Worm (Caenorhabditis elegans) whole organism, L4 larva: ENCODE results near the gene his-48.

Experiments
- F26F4.8 ChIP-seq: fragments of 200-800 bp; sonication (Bioruptor generic); conservative IDR thresholded peaks from 2 replicates; pipeline ENCODE4 v1.3.6; 2022; ENCODE audit warnings: missing genetic modification characterization, missing compliant biosample characterization
- ZK337.2 ChIP-seq: fragments of 200-800 bp; sonication (Bioruptor generic); IDR thresholded peaks from 2 replicates; pipeline ENCODE4 v1.3.6; 2022; ENCODE audit warnings: missing genetic modification reagents, missing genetic modification characterization, missing compliant biosample characterization
- aha-1 ChIP-seq: fragments of 150-350 bp; peaks from one replicate; lab custom pipeline; 2014; ENCODE audit warnings: missing biosample characterization, missing genetic modification characterization
- ceh-20 ChIP-seq: fragments of 200-800 bp; sonication (Bioruptor generic); IDR thresholded peaks from 2 replicates; pipeline ENCODE4 v1.3.6; 2022; ENCODE audit warnings: missing genetic modification reagents, missing genetic modification characterization, missing compliant biosample characterization
- ceh-28 ChIP-seq: fragments of 150-350 bp; optimal IDR thresholded peaks from 2 replicates; lab custom pipeline; 2014; ENCODE audit warnings: missing biosample characterization, missing genetic modification reagents, missing genetic modification characterization
- ceh-82 ChIP-seq: sonication (generic microtip); optimal IDR thresholded peaks from 2 replicates; lab custom pipeline; 2017; ENCODE audit warnings: missing biosample characterization, missing genetic modification characterization
- ctbp-1 ChIP-seq: fragments of 200-800 bp; sonication (Bioruptor generic); IDR thresholded peaks from 2 replicates; pipeline ENCODE4 v1.3.6; 2022; ENCODE audit warnings: missing genetic modification reagents, missing genetic modification characterization, missing compliant biosample characterization
- daf-16 ChIP-seq, 3 experiments: sonication (generic microtip); optimal IDR thresholded peaks; 2 replicates each; lab custom pipeline; 2016 to 2017; ENCODE audit warnings: missing genetic modification characterization in 3 of 3, missing genetic modification reagents in 3 of 3, mild to moderate bottlenecking in 2 of 3, missing compliant biosample characterization in 2 of 3, missing biosample characterization in 1 of 3, moderate library complexity in 1 of 3
- dve-1 ChIP-seq: sonication (generic microtip); optimal IDR thresholded peaks from 2 replicates; lab custom pipeline; 2017; ENCODE audit warnings: antibody characterized with exemption, mild to moderate bottlenecking, missing genetic modification characterization, missing compliant biosample characterization; ENCODE audit not compliant: insufficient read depth
- egl-43 ChIP-seq: fragments of 200-800 bp; sonication (Bioruptor generic); IDR thresholded peaks from 2 replicates; pipeline ENCODE4 v1.3.6; 2022; ENCODE audit warnings: missing genetic modification reagents, missing genetic modification characterization, missing compliant biosample characterization
- hif-1 ChIP-seq, 2 experiments: sonication (generic microtip); optimal IDR thresholded peaks; 2 replicates each; lab custom pipeline; 2016 to 2017; ENCODE audit warnings: missing compliant biosample characterization in 2 of 2, missing genetic modification characterization in 2 of 2, missing genetic modification reagents in 2 of 2, missing genotype in 2 of 2, mild to moderate bottlenecking in 1 of 2
- hlh-11 ChIP-seq: fragments of 200-800 bp; sonication (Bioruptor generic); optimal IDR thresholded peaks from 2 replicates; lab custom pipeline; 2018; ENCODE audit warnings: mild to moderate bottlenecking, missing genetic modification characterization, missing compliant biosample characterization
- hlh-30 ChIP-seq: sonication (generic microtip); optimal IDR thresholded peaks from 2 replicates; lab custom pipeline; 2017; ENCODE audit warnings: antibody characterized with exemption, mild to moderate bottlenecking, missing genetic modification characterization, missing compliant biosample characterization; ENCODE audit not compliant: insufficient read depth
- hmg-1.1 ChIP-seq: fragments of 200-800 bp; sonication (Bioruptor generic); IDR thresholded peaks from 2 replicates; pipeline ENCODE4 v1.3.6; 2022; ENCODE audit warnings: missing genetic modification reagents, missing genetic modification characterization, missing compliant biosample characterization
- lim-7 ChIP-seq: fragments of 200-800 bp; sonication (Bioruptor generic); IDR thresholded peaks from 2 replicates; pipeline ENCODE4 v1.3.6; 2022; ENCODE audit warnings: missing genetic modification characterization, missing compliant biosample characterization
- lsy-2 ChIP-seq, 2 experiments: fragments of 150-350 bp in 1 of 2; sonication (generic microtip) in 1 of 2; optimal IDR thresholded peaks; 2 replicates each; lab custom pipeline; 2014 to 2017; ENCODE audit warnings: missing biosample characterization in 2 of 2, missing genetic modification characterization in 2 of 2
- mdl-1 ChIP-seq, 2 experiments: fragments of 150-350 bp in 1 of 2; sonication (generic microtip) in 1 of 2; optimal IDR thresholded peaks; 2 replicates each; lab custom pipeline; 2014 to 2017; ENCODE audit warnings: missing biosample characterization in 2 of 2, missing genetic modification characterization in 2 of 2
- mep-1 ChIP-seq: fragments of 150-350 bp; sonication (generic microtip); optimal IDR thresholded peaks from 3 replicates; lab custom pipeline; 2014; ENCODE audit warnings: missing biosample characterization, missing genetic modification characterization
- nhr-102 ChIP-seq: sonication (generic microtip); optimal IDR thresholded peaks from 2 replicates; lab custom pipeline; 2016; ENCODE audit warnings: mild to moderate bottlenecking, missing genetic modification characterization, moderate library complexity, missing compliant biosample characterization
- nhr-11 ChIP-seq: fragments of 150-350 bp; optimal IDR thresholded peaks from 2 replicates; lab custom pipeline; 2014; ENCODE audit warnings: missing biosample characterization, missing genetic modification characterization
- nhr-111 ChIP-seq: fragments of 200-800 bp; sonication (Bioruptor generic); optimal IDR thresholded peaks from 2 replicates; lab custom pipeline; 2018; ENCODE audit warnings: mild to moderate bottlenecking, missing genetic modification characterization, missing compliant biosample characterization
- nhr-48 ChIP-seq: sonication (generic microtip); optimal IDR thresholded peaks from 2 replicates; lab custom pipeline; 2016; ENCODE audit warnings: mild to moderate bottlenecking, missing genetic modification characterization, missing compliant biosample characterization
- rbr-2 ChIP-seq: sonication (generic microtip); optimal IDR thresholded peaks from 2 replicates; lab custom pipeline; 2016; ENCODE audit warnings: missing genotype, missing genetic modification characterization, missing compliant biosample characterization
- set-16 ChIP-seq: fragments of 200-800 bp; sonication (Bioruptor generic); IDR thresholded peaks from 2 replicates; pipeline ENCODE4 v1.3.6; 2022; ENCODE audit warnings: missing genetic modification reagents, missing genetic modification characterization, missing compliant biosample characterization
- spr-3 ChIP-seq: fragments of 200-800 bp; sonication (Bioruptor generic); optimal IDR thresholded peaks from 2 replicates; lab custom pipeline; 2018; ENCODE audit warnings: mild to moderate bottlenecking, missing genetic modification characterization, missing compliant biosample characterization
- unc-62 ChIP-seq, 3 experiments: fragments of 150-350 bp in 1 of 3; sonication (generic microtip); optimal IDR thresholded peaks in 2 of 3; peaks in 1 of 3; 1 replicate in 1 of 3; 2 replicates in 2 of 3; lab custom pipeline; 2014 to 2017; ENCODE audit warnings: missing biosample characterization in 3 of 3, missing genetic modification characterization in 3 of 3, missing genetic modification reagents in 3 of 3, missing genotype in 1 of 3
- zag-1 ChIP-seq: fragments of 150-350 bp; optimal IDR thresholded peaks from 2 replicates; lab custom pipeline; 2014; ENCODE audit warnings: missing biosample characterization, missing genetic modification characterization

The his-48 gene

DNA sequence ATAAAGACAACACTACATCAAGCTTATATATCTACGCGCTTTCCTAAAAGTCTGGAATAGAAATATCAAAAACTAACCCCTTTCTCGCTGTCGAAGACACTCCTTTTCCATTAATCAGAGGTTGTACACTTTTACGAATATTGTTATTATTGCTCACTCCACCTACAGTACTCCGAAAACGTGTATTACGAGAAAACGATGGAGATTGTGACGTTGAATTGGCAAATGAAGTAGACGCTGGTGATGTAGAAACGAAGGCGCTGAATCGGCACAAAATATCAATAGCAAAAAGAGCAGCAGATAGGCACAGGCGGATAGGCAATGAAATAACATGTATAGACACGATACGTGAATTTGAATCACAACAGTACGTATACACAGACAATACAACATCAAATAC, 19.7 kb downstream of the his-48 start:
- TF ChIP-seq lim-7 (no peak), F26F4.8 (GFP tag; lab: Robert Waterston, UW) (no peak), unc-62 (GFP tag; optimal IDR thresholded peaks at IDR 0.05 in 1 of 2; lab: Kevin White, UChicago) (no peak), unc-62 (tag; optimal IDR thresholded peaks at IDR 0.05; lab: Kevin White, UChicago) (no peak)

DNA sequence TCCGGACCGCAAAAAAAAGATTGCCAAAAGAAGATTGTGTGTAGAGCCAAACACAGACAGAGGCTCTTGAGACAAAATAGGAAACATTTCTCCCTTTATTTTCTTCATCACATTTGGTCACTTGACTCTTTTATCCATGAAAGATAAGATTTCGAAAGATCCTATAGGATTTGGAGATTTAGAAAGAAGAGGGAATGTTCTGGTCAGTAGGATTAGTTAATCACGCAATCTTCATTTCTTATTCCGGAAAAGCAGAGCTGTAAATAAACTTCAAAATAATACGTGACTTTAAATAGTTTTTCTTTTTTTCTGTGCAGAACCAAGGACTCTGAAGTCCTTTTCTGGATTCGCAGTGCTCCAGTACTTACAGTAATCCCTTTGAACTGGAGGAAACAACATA, 22.7 kb downstream of the his-48 start:
- TF ChIP-seq zag-1 (tag; lab: Kevin White, UChicago), result no peak
- peak; percentile 17 for TF ChIP-seq hlh-30

DNA sequence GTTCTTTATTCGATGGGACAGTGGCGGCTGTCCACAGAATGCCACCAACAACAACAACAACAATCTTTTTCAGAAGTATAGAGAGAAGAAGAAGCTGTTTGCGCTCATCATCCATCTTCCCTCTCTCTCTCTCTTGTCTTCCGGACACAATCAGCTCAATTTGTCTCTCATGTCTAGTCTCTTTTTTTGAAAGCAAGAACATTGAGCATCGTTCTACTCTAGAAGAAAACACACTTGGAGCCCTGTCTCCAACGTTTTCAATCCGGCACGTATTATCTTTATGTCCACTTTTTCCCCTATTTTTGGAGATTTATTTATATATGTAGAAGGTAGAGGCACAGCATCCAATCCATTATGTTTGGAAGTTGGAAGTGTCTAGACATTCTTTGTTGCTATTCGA, 24.3 kb downstream of the his-48 start:
- TF ChIP-seq hif-1 (tag; optimal IDR thresholded peaks at IDR 0.05; lab: Kevin White, UChicago), result peak in 1 of 2 experiments; percentile 51
- peak in 1 of 2 experiments; percentile 27 for TF ChIP-seq lsy-2 (tag; optimal IDR thresholded peaks at IDR 0.05; lab: Kevin White, UChicago)
- peak in 1 of 2 experiments; percentile 31 for TF ChIP-seq daf-16 (GFP tag; optimal IDR thresholded peaks at IDR 0.05; lab: Kevin White, UChicago)
- no peak for TF ChIP-seq daf-16 (tag; optimal IDR thresholded peaks at IDR 0.05; lab: Kevin White, UChicago)
- 0 out of 2 replicates have a peak, but pooled peaks have one; percentile 25 for TF ChIP-seq hmg-1.1 (GFP tag; lab: Robert Waterston, UW)
- no peak for TF ChIP-seq hlh-11

DNA sequence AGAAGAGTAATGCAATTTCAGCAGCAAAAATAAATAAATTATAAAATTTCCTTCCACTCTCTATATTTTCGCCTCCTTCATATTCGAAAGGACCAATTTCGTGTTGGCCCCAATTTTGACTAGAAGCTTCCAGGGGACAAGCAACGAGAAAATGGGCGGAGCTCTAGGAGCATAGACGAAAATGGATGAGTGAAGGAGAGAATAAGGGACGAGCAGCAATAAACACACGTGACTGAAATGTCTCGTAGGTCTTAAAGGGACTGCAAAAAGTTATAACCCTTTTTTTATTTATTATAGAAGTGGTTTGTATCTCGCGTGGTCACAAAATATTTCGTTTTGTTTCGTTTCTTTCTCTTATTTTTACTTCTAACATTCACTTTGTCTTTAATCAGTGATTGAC, 25.2 kb downstream of the his-48 start:
- TF ChIP-seq mep-1 (tag; lab: Kevin White, UChicago), result peak; percentile 45
- TF ChIP-seq hlh-30, result peak; percentile 72
- peak in 1 of 2 experiments; percentile 58 for TF ChIP-seq lsy-2 (tag; optimal IDR thresholded peaks at IDR 0.05; lab: Kevin White, UChicago)
- 0 out of 2 replicates have a peak, but pooled peaks have one; percentile 24 for TF ChIP-seq hmg-1.1 (GFP tag; lab: Robert Waterston, UW)
- TF ChIP-seq rbr-2 (tag; lab: Kevin White, UChicago), result peak; percentile 20
- peak in 1 of 2 experiments; percentile 49 for TF ChIP-seq mdl-1 (tag; optimal IDR thresholded peaks at IDR 0.05; lab: Kevin White, UChicago)
- TF ChIP-seq ctbp-1 (GFP tag; lab: Robert Waterston, UW), result 0 out of 2 replicates have a peak, but pooled peaks have one; percentile 33
- no peak for TF ChIP-seq set-16 (GFP tag; lab: Robert Waterston, UW)
- no peak for TF ChIP-seq nhr-111
- TF ChIP-seq ceh-20 (GFP tag; lab: Robert Waterston, UW), result peak; percentile 67
- no peak for TF ChIP-seq ceh-28
- no peak for TF ChIP-seq daf-16 (GFP tag; optimal IDR thresholded peaks at IDR 0.05; lab: Kevin White, UChicago)
- no peak for TF ChIP-seq daf-16 (tag; optimal IDR thresholded peaks at IDR 0.05; lab: Kevin White, UChicago)

DNA sequence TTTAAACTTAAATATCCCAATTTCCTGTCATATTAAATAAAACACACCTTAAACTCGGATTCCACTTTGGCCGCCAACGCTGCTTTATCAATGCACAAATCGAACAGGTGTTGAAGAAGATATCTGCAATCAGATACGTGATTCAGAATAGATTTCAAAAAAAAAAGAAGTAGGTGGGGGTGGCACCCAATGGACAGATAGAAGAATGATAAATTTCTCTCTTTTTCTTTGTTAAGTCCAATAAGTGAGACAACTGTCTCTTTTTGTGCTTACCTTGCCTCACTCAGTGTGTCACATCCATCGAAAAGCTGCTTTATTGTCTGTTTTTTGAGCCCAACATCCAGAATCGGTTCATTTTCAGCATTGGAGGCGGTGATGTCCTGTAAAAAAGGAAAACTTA, 26.3 kb downstream of the his-48 start:
- TF ChIP-seq nhr-48 (tag; lab: Kevin White, UChicago) (no peak), egl-43 (GFP tag; lab: Robert Waterston, UW) (no peak), aha-1 (tag; lab: Kevin White, UChicago) (peak; percentile 67), nhr-11 (tag; lab: Kevin White, UChicago) (peak; percentile 61), ceh-82 (tag; lab: Kevin White, UChicago) (no peak), ZK337.2 (GFP tag; lab: Robert Waterston, UW) (peak; percentile 60; the same call in 1 of the 2 replicates), set-16 (GFP tag; lab: Robert Waterston, UW) (no peak)

DNA sequence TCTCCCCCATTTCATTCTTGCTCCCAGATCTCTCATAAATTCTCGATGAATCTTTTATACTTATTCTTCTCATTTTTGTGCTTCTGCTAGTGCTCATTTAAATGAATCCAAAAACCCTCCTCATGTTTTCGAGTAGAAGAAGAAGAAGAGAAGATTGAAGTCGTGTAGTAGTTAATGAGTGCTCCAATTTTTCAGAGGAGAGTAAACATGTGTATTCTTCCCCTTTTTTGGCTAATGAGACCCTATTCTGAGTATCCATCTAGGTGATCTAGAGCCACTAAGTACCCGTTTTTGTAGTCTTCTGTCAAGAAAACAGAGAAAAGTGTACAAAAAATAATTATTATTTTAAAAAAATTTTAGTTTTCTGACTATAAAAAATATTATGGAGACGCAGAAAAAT, 27.0 kb downstream of the his-48 start:
- TF ChIP-seq dve-1 (no peak), nhr-102 (no peak)

DNA sequence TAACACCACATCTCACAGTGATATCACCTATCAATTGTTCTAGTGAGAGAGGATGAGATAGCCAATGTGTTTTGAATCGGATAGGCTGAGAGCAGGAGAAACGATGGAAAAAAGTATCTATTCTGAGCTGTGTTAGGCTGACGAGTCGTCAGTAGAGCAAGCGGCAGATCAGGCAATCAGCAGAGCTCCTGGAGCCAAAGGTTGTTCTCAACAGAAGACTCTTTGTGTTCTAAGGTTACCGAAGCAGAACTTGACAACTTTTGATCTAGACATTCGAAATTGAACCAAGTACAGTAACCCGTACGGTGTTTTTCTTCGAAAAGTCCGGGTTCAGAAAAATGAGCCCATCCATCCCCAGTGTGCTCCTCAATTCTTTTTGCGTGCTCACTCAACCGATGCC, 28.2 kb downstream of the his-48 start:
- TF ChIP-seq unc-62 (GFP tag; optimal IDR thresholded peaks at IDR 0.05 in 1 of 2; lab: Kevin White, UChicago) (peak in 1 of 2 experiments; percentile 98), unc-62 (tag; optimal IDR thresholded peaks at IDR 0.05; lab: Kevin White, UChicago) (no peak), set-16 (GFP tag; lab: Robert Waterston, UW) (0 out of 2 replicates have a peak, but pooled peaks have one; percentile 5), spr-3 (no peak), hmg-1.1 (GFP tag; lab: Robert Waterston, UW) (peak; percentile 24; the same call in 1 of the 2 replicates)
- TF ChIP-seq, all 104 proteins: peak for 3
